Worm (Caenorhabditis elegans): ENCODE measurements around the gene Y39A1A.18.

DNA sequence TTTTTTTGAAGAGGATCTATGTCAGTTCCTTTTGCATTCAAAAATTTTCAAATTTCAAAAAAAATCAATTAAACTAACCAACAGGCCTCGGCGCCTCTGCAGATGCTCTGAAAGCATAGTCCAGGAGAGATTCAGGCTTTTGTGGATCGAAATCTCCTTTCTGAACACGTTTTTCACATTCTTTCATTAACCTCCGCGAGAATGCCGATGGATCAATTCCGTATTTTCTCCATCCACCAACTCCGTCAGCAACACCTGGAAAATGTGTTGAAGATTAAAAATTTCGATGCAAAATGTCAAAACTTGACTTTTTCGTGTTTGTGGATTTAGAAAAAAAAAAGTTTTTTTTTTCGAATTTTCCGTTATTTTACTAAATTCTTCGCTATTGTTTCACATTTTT lies 20.3 kb upstream of the Y39A1A.18 start:
- no peak for TF ChIP-seq nhr-90 (tag; optimal IDR thresholded peaks at IDR 0.05)
- no peak for TF ChIP-seq lin-40 (tag; optimal IDR thresholded peaks at IDR 0.05)
- no peak for TF ChIP-seq B0019.2 (GFP tag; conservative IDR thresholded peaks at IDR 0.05)
- TF ChIP-seq ztf-3 (GFP tag; optimal IDR thresholded peaks at IDR 0.05), result no peak
- TF ChIP-seq ceh-79 (tag; optimal IDR thresholded peaks at IDR 0.05), result no peak
- TF ChIP-seq rpc-1 (optimal IDR thresholded peaks at IDR 0.05), result no peak
- no peak for TF ChIP-seq rpc-1 (tag; optimal IDR thresholded peaks at IDR 0.05)
- 0 out of 2 replicates have a peak, but pooled peaks have one; percentile 15 for TF ChIP-seq let-526 (GFP tag; IDR thresholded peaks at IDR 0.05)
- no peak for TF ChIP-seq nhr-27 (tag; optimal IDR thresholded peaks at IDR 0.05)
- TF ChIP-seq lin-26 (GFP tag; IDR thresholded peaks at IDR 0.05), result no peak
- TF ChIP-seq ZK185.1 (tag; optimal IDR thresholded peaks at IDR 0.05; ENCODE audit: poor library complexity, severe bottlenecking), result no peak
